Worm (Caenorhabditis elegans): Measurements from ENCODE around the gene pph-5.

- no peak for TF ChIP-seq ama-1 (optimal IDR thresholded peaks at IDR 0.05)
- TF ChIP-seq nhr-25 (tag; optimal IDR thresholded peaks at IDR 0.05) = no peak
These were observed 13.0 kb downstream of the pph-5 start, which contains the start of gene Y39B6A.1 for ce11 chrV:19203299-19203698.
